Worm (Caenorhabditis elegans): ENCODE results near the gene F02D10.2.

ce11 chrX:13442446-13442845 lies 21.2 kb downstream of the F02D10.2 start:
- peak; percentile 5 for TF ChIP-seq dpl-1 (GFP tag; optimal IDR thresholded peaks at IDR 0.05)
- no peak for TF ChIP-seq F10B5.3 (tag; optimal IDR thresholded peaks at IDR 0.05)
- peak; percentile 62; the same call in 1 of the 2 replicates for TF ChIP-seq ceh-20 (GFP tag; IDR thresholded peaks at IDR 0.05)
- no peak for TF ChIP-seq ama-1 (optimal IDR thresholded peaks at IDR 0.05)
- TF ChIP-seq fkh-10 (GFP tag; optimal IDR thresholded peaks at IDR 0.05): peak; percentile 32
- TF ChIP-seq lin-1 (GFP tag; IDR thresholded peaks at IDR 0.05): no peak

All from whole organism, L4 larva.